Fruit fly (Drosophila melanogaster) whole organism, embryonic: ENCODE data around the gene Lamtor3.

Experiments used
- Bteb2 ChIP-seq: fragments of 200-800 bp; sonication (Bioruptor generic); optimal IDR thresholded peaks from 2 replicates; lab custom pipeline; 2016; ENCODE audit warnings: missing biosample characterization, missing genetic modification characterization
- CG10565 ChIP-seq: fragments of 200-800 bp; sonication (Bioruptor generic); optimal IDR thresholded peaks from 3 replicates; lab custom pipeline; 2016; ENCODE audit warnings: missing biosample characterization, mild to moderate bottlenecking, missing genetic modification characterization
- CG11093 ChIP-seq: fragments of 200-800 bp; sonication (Bioruptor generic); IDR thresholded peaks from 3 replicates; pipeline ENCODE4 v1.3.6; 2022; ENCODE audit warnings: missing biosample characterization, missing genetic modification characterization
- CG11560 ChIP-seq: fragments of 200-800 bp; sonication (Bioruptor generic); IDR thresholded peaks from 3 replicates; pipeline ENCODE4 v1.3.6; 2022; ENCODE audit warnings: missing biosample characterization, missing genetic modification characterization
- CG11695 ChIP-seq: fragments of 200-800 bp; sonication (Bioruptor generic); IDR thresholded peaks from 3 replicates; pipeline ENCODE4 v1.3.6; 2022; ENCODE audit warnings: missing biosample characterization, missing genetic modification characterization
- CG12155 ChIP-seq: fragments of 200-800 bp; sonication (Bioruptor generic); optimal IDR thresholded peaks from 3 replicates; lab custom pipeline; 2016; ENCODE audit warnings: missing biosample characterization, missing genetic modification characterization
- CG12236 ChIP-seq: fragments of 200-800 bp; sonication (Bioruptor generic); optimal IDR thresholded peaks from 2 replicates; lab custom pipeline; 2016; ENCODE audit warnings: missing biosample characterization, missing genetic modification characterization
- CG1233 ChIP-seq: fragments of 200-800 bp; sonication (Bioruptor generic); optimal IDR thresholded peaks from 4 replicates; lab custom pipeline; 2018; ENCODE audit warnings: missing biosample characterization, mild to moderate bottlenecking, missing genetic modification characterization
- CG1792 ChIP-seq: fragments of 200-800 bp; sonication (Bioruptor generic); optimal IDR thresholded peaks from 2 replicates; lab custom pipeline; 2016; ENCODE audit warnings: missing biosample characterization, missing genetic modification characterization
- CG2889 ChIP-seq: fragments of 200-800 bp; sonication (Bioruptor generic); IDR thresholded peaks from 3 replicates; pipeline ENCODE4 v1.3.6; 2022; ENCODE audit warnings: missing biosample characterization, missing genetic modification characterization
- CG31388 ChIP-seq: fragments of 200-800 bp; sonication (Bioruptor generic); optimal IDR thresholded peaks from 2 replicates; lab custom pipeline; 2016; ENCODE audit warnings: missing biosample characterization, missing genetic modification characterization
- CG34422 ChIP-seq: fragments of 200-800 bp; sonication (Bioruptor generic); IDR thresholded peaks from 3 replicates; pipeline ENCODE4 v1.3.6; 2022; ENCODE audit warnings: missing biosample characterization, missing genetic modification characterization
- CG4328 ChIP-seq: fragments of 200-800 bp; sonication (Bioruptor generic); optimal IDR thresholded peaks from 3 replicates; lab custom pipeline; 2017; ENCODE audit warnings: missing biosample characterization, missing genetic modification reagents, missing genetic modification characterization
- CG4424 ChIP-seq: fragments of 200-800 bp; sonication (Bioruptor generic); optimal IDR thresholded peaks from 3 replicates; lab custom pipeline; 2016; ENCODE audit warnings: missing biosample characterization, missing genetic modification characterization
- CG4617 ChIP-seq: fragments of 200-800 bp; sonication (Bioruptor generic); optimal IDR thresholded peaks from 3 replicates; lab custom pipeline; 2016; ENCODE audit warnings: missing biosample characterization, missing genetic modification characterization, borderline replicate concordance
- CG4854 ChIP-seq: fragments of 200-800 bp; sonication (Bioruptor generic); optimal IDR thresholded peaks from 2 replicates; lab custom pipeline; 2016; ENCODE audit warnings: missing biosample characterization, missing genetic modification characterization, inconsistent platforms
- CG5180 ChIP-seq: fragments of 200-800 bp; sonication (Bioruptor generic); optimal IDR thresholded peaks from 3 replicates; lab custom pipeline; 2017; ENCODE audit warnings: missing biosample characterization, missing genetic modification characterization, mild to moderate bottlenecking, moderate library complexity, missing genetic modification reagents
- CG6765 ChIP-seq: fragments of 200-800 bp; sonication (Bioruptor generic); optimal IDR thresholded peaks from 3 replicates; lab custom pipeline; 2017; ENCODE audit warnings: missing biosample characterization, mild to moderate bottlenecking, missing genetic modification characterization
- CG7271 ChIP-seq: fragments of 200-800 bp; sonication (Bioruptor generic); optimal IDR thresholded peaks from 2 replicates; lab custom pipeline; 2018; ENCODE audit warnings: missing biosample characterization, mild to moderate bottlenecking, missing genetic modification characterization, moderate library complexity
- CG9876 ChIP-seq: fragments of 200-800 bp; sonication (Bioruptor generic); optimal IDR thresholded peaks from 2 replicates; lab custom pipeline; 2016; ENCODE audit warnings: missing biosample characterization, missing genetic modification characterization
- CkIIα-i1 ChIP-seq: fragments of 200-800 bp; sonication (Bioruptor generic); IDR thresholded peaks from 2 replicates; pipeline ENCODE4 v1.3.6; 2022; ENCODE audit warnings: missing biosample characterization, missing genetic modification characterization
- D ChIP-seq, 2 experiments: fragments of 200-800 bp in 1 of 2; fragments of >200 bp in 1 of 2; sonication (Bioruptor generic) in 1 of 2; optimal IDR thresholded peaks; 2 replicates in 1 of 2; 3 replicates in 1 of 2; lab custom pipeline; 2017; ENCODE audit warnings: mild to moderate bottlenecking in 1 of 2, missing biosample characterization in 1 of 2, missing genetic modification characterization in 1 of 2, missing genetic modification reagents in 1 of 2
- H15 ChIP-seq: fragments of 200-800 bp; sonication (Bioruptor generic); IDR thresholded peaks from 3 replicates; pipeline ENCODE4 v1.3.6; 2022; ENCODE audit warnings: missing biosample characterization, missing genetic modification characterization
- HLH4C ChIP-seq: fragments of 200-800 bp; sonication (Bioruptor generic); IDR thresholded peaks from 3 replicates; pipeline ENCODE4 v1.3.6; 2022; ENCODE audit warnings: missing biosample characterization, missing genetic modification characterization; ENCODE audit not compliant: partially characterized antibody
- Myb ChIP-seq: fragments of 200-800 bp; sonication (Bioruptor generic); optimal IDR thresholded peaks from 2 replicates; lab custom pipeline; 2016; ENCODE audit warnings: missing biosample characterization, missing genetic modification characterization
- Poxn ChIP-seq: fragments of 200-800 bp; sonication (Bioruptor generic); IDR thresholded peaks from 2 replicates; pipeline ENCODE4 v1.3.6; 2022; ENCODE audit warnings: missing biosample characterization, missing genetic modification characterization
- Ptx1 ChIP-seq: fragments of 200-800 bp; sonication (Bioruptor generic); IDR thresholded peaks from 2 replicates; pipeline ENCODE4 v1.3.6; 2022; ENCODE audit warnings: missing biosample characterization, missing genetic modification characterization
- Rfx ChIP-seq: fragments of 200-800 bp; sonication (Bioruptor generic); IDR thresholded peaks from 2 replicates; pipeline ENCODE4 v1.3.6; 2022; ENCODE audit warnings: missing biosample characterization, missing genetic modification characterization
- Sry-δ ChIP-seq: fragments of 200-800 bp; sonication (Bioruptor generic); optimal IDR thresholded peaks from 2 replicates; lab custom pipeline; 2016; ENCODE audit warnings: missing biosample characterization, missing genetic modification characterization
- amos ChIP-seq: fragments of 200-800 bp; sonication (Bioruptor generic); IDR thresholded peaks from 2 replicates; pipeline ENCODE4 v1.3.6; 2022; ENCODE audit warnings: missing biosample characterization, missing genetic modification characterization; ENCODE audit not compliant: partially characterized antibody
- bcd ChIP-seq: fragments of 200-800 bp; sonication (Bioruptor generic); optimal IDR thresholded peaks from 2 replicates; lab custom pipeline; 2017; ENCODE audit warnings: missing biosample characterization, mild to moderate bottlenecking, missing genetic modification characterization
- crc ChIP-seq: fragments of 200-800 bp; sonication (Bioruptor generic); optimal IDR thresholded peaks from 2 replicates; lab custom pipeline; 2016; ENCODE audit warnings: missing biosample characterization, missing genetic modification characterization
- crp ChIP-seq, 2 experiments: fragments of 200-800 bp; sonication (Bioruptor generic); optimal IDR thresholded peaks; 2 replicates in 1 of 2; 3 replicates in 1 of 2; lab custom pipeline; 2017; ENCODE audit warnings: missing biosample characterization in 2 of 2, missing genetic modification characterization in 2 of 2, mild to moderate bottlenecking in 1 of 2, moderate library complexity in 1 of 2
- exex ChIP-seq: fragments of 200-800 bp; sonication (Bioruptor generic); optimal IDR thresholded peaks from 4 replicates; lab custom pipeline; 2018; ENCODE audit warnings: missing biosample characterization, mild to moderate bottlenecking, missing genetic modification characterization, moderate library complexity
- ftz-f1 ChIP-seq: fragments of 200-800 bp; sonication (Bioruptor generic); optimal IDR thresholded peaks from 2 replicates; lab custom pipeline; 2016; ENCODE audit warnings: missing biosample characterization, missing genetic modification characterization
- gsb ChIP-seq: fragments of 200-800 bp; sonication (Bioruptor generic); IDR thresholded peaks from 2 replicates; pipeline ENCODE4 v1.3.6; 2022; ENCODE audit warnings: missing biosample characterization, missing genetic modification characterization
- ham ChIP-seq: fragments of 200-800 bp; sonication (Bioruptor generic); IDR thresholded peaks from 2 replicates; pipeline ENCODE4 v1.3.6; 2022; ENCODE audit warnings: missing biosample characterization, missing genetic modification characterization
- kay ChIP-seq: fragments of 200-800 bp; sonication (Bioruptor generic); optimal IDR thresholded peaks from 2 replicates; lab custom pipeline; 2016; ENCODE audit warnings: missing biosample characterization, missing genetic modification characterization
- mirr ChIP-seq: fragments of 200-800 bp; sonication (Bioruptor generic); optimal IDR thresholded peaks from 3 replicates; lab custom pipeline; 2018; ENCODE audit warnings: missing biosample characterization, mild to moderate bottlenecking, missing genetic modification characterization
- mld ChIP-seq: fragments of 200-800 bp; sonication (Bioruptor generic); IDR thresholded peaks from 3 replicates; pipeline ENCODE4 v1.3.6; 2022; ENCODE audit warnings: missing biosample characterization, missing genetic modification characterization; ENCODE audit not compliant: partially characterized antibody
- nerfin-1 ChIP-seq: fragments of 200-800 bp; sonication (Bioruptor generic); optimal IDR thresholded peaks from 3 replicates; lab custom pipeline; 2019; ENCODE audit warnings: missing biosample characterization, mild to moderate bottlenecking, missing genetic modification characterization, moderate library complexity
- nom ChIP-seq: fragments of 200-800 bp; sonication (Bioruptor generic); optimal IDR thresholded peaks from 2 replicates; lab custom pipeline; 2017; ENCODE audit warnings: missing biosample characterization, missing genetic modification characterization, mild to moderate bottlenecking, moderate library complexity, missing genetic modification reagents
- pum ChIP-seq: fragments of 200-800 bp; sonication (Bioruptor generic); optimal IDR thresholded peaks from 2 replicates; lab custom pipeline; 2016; ENCODE audit warnings: missing biosample characterization, missing genetic modification characterization
- scrt ChIP-seq: fragments of 200-800 bp; sonication (Bioruptor generic); optimal IDR thresholded peaks from 2 replicates; lab custom pipeline; 2018; ENCODE audit warnings: missing biosample characterization, mild to moderate bottlenecking, missing genetic modification characterization, moderate library complexity
- slou ChIP-seq: fragments of 200-800 bp; sonication (Bioruptor generic); optimal IDR thresholded peaks from 3 replicates; lab custom pipeline; 2016; ENCODE audit warnings: missing biosample characterization, missing genetic modification characterization
- sqz ChIP-seq: fragments of 200-800 bp; sonication (Bioruptor generic); optimal IDR thresholded peaks from 3 replicates; lab custom pipeline; 2018; ENCODE audit warnings: missing biosample characterization, mild to moderate bottlenecking, missing genetic modification characterization
- unpg ChIP-seq: fragments of 200-800 bp; sonication (Bioruptor generic); optimal IDR thresholded peaks from 3 replicates; lab custom pipeline; 2018; ENCODE audit warnings: missing biosample characterization, mild to moderate bottlenecking, missing genetic modification characterization, moderate library complexity
- wor ChIP-seq: fragments of 200-800 bp; sonication (Bioruptor generic); IDR thresholded peaks from 2 replicates; pipeline ENCODE4 v1.3.6; 2022; ENCODE audit warnings: missing biosample characterization, missing genetic modification characterization

The Lamtor3 gene

dm6 chr2L:17449608-17450504, 31.2 kb upstream of the Lamtor3 start, which contains the start of gene dl (continued):
- TF ChIP-seq D (optimal IDR thresholded peaks at IDR 0.05; lab: Kevin White, UChicago) (no peak), D (GFP tag; optimal IDR thresholded peaks at IDR 0.05; lab: Kevin White, UChicago) (no peak), nom (peak; percentile 18), slou (GFP tag; lab: Kevin White, UChicago) (no peak), Rfx (peak; percentile 27; the same call in 1 of the 2 replicates), Myb (peak; percentile 66), CG2889 (GFP tag; lab: Robert Waterston, UW) (no peak), CG6765 (no peak), H15 (GFP tag; lab: Robert Waterston, UW) (no peak), Sry-δ (GFP tag; lab: Kevin White, UChicago) (no peak), CkIIα-i1 (no peak), unpg (GFP tag; lab: Kevin White, UChicago) (no peak), CG9876 (no peak), CG4854 (no peak), CG12236 (GFP tag; lab: Kevin White, UChicago) (no peak), nerfin-1 (tag; lab: Kevin White, UChicago) (no peak), CG1233 (no peak), CG4424 (peak; percentile 11), mld (GFP tag; lab: Robert Waterston, UW) (no peak), CG7271 (no peak), CG34422 (GFP tag; lab: Robert Waterston, UW) (peak; percentile 18; the same call in 1 of the 3 replicates), Poxn (GFP tag; lab: Robert Waterston, UW) (no peak), amos (GFP tag; lab: Robert Waterston, UW) (no peak; the same call in 1 of the 2 replicates), CG12155 (GFP tag; lab: Kevin White, UChicago) (no peak), CG11093 (GFP tag; lab: Robert Waterston, UW) (no peak), CG11695 (GFP tag; lab: Robert Waterston, UW) (no peak), exex (peak; percentile 95), CG5180 (no peak), CG4617 (GFP tag; lab: Kevin White, UChicago) (no peak), ftz-f1 (no peak), Bteb2 (GFP tag; lab: Kevin White, UChicago) (no peak), CG4328 (GFP tag; lab: Kevin White, UChicago) (no peak), ham (GFP tag; lab: Robert Waterston, UW) (no peak), crp (GFP tag; optimal IDR thresholded peaks at IDR 0.05; lab: Kevin White, UChicago) (no peak), CG1792 (GFP tag; lab: Kevin White, UChicago) (no peak), crc (GFP tag; lab: Kevin White, UChicago) (no peak), CG10565 (GFP tag; lab: Kevin White, UChicago) (no peak), pum (GFP tag; lab: Kevin White, UChicago) (no peak), wor (GFP tag; lab: Robert Waterston, UW) (no peak), kay (GFP tag; lab: Kevin White, UChicago) (no peak), CG31388 (GFP tag; lab: Kevin White, UChicago) (no peak), Ptx1 (GFP tag; lab: Robert Waterston, UW) (peak; percentile 20; the same call in 1 of the 2 replicates), bcd (GFP tag; lab: Kevin White, UChicago) (no peak), HLH4C (peak; percentile 39; the same call in 1 of the 3 replicates), gsb (no peak), mirr (peak; percentile 21), CG11560 (peak; percentile 47; the same call in 1 of the 3 replicates), scrt (GFP tag; lab: Kevin White, UChicago) (no peak), sqz (peak; percentile 10)
